Worm (Caenorhabditis elegans): ENCODE data around the gene F46G10.2.

DNA sequence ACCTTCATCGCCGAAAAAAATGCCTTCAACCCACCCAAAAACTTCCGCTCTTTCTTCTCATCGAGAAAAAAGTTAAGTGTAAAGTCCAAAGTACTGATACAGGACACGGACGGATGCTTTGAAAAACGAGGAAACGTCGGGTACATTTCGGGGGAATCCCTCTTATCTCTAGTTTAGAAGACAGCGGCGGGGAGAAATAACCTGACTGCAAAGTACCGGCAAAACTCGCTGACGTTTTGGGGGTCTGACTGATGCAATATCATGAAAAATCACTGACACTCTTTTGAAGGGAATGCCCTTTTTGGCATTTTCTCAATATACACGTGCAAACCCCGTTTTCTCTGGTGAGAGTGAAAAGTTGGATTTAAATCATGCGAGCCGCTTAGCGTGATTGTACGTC, 33.7 kb downstream of the F46G10.2 start:
- TF ChIP-seq fos-1 (tag; optimal IDR thresholded peaks at IDR 0.05) (no peak), unc-62 (GFP tag; optimal IDR thresholded peaks at IDR 0.05) (no peak), C34B4.2 (tag; optimal IDR thresholded peaks at IDR 0.05) (no peak), nhr-12 (tag; optimal IDR thresholded peaks at IDR 0.05) (no peak), F16B12.6 (tag; optimal IDR thresholded peaks at IDR 0.05) (no peak), nhr-11 (tag; optimal IDR thresholded peaks at IDR 0.05) (peak; percentile 20), hlh-17 (GFP tag; optimal IDR thresholded peaks at IDR 0.05; ENCODE audit: borderline replicate concordance) (no peak), blmp-1 (tag; optimal IDR thresholded peaks at IDR 0.05) (peak; percentile 92), tlp-1 (tag; optimal IDR thresholded peaks at IDR 0.05) (no peak), skn-1 (tag; optimal IDR thresholded peaks at IDR 0.05) (peak; percentile 23)

Data from whole organism, L1 larva.